Fruit fly (Drosophila melanogaster) Kc167 (cell line): Measurements from ENCODE around the gene RpS20.

Experiments used
- Myc ChIP-seq: fragments of >200 bp; optimal IDR thresholded peaks from 2 replicates; lab custom pipeline; 2017; ENCODE audit warnings: missing external identifiers
- h ChIP-seq: fragments of >200 bp; optimal IDR thresholded peaks from 3 replicates; lab custom pipeline; 2018; ENCODE audit warnings: missing external identifiers
- insv ChIP-seq: fragments of >200 bp; optimal IDR thresholded peaks from 3 replicates; lab custom pipeline; 2018; ENCODE audit warnings: missing external identifiers
- psq ChIP-seq: fragments of >200 bp; optimal IDR thresholded peaks from 2 replicates; lab custom pipeline; 2017; ENCODE audit warnings: missing external identifiers

- TF ChIP-seq psq (lab: Kevin White, UChicago) (no peak), Myc (lab: Kevin White, UChicago) (no peak), insv (lab: Kevin White, UChicago) (no peak), h (lab: Kevin White, UChicago) (no peak)
Measured at dm6 chr3R:20830153-20830695, 8.2 kb downstream of the RpS20 start, which contains the start of gene Adss.
